Worm (Caenorhabditis elegans) whole organism, L2 larva: ENCODE measurements around the gene cex-2.
A peak's percentile ranks its signal among the peaks of the same experiment; 100 is the strongest.

Source experiments
- C34F6.9 ChIP-seq: fragments of 150-350 bp; optimal IDR thresholded peaks from 2 replicates; lab custom pipeline; 2014; ENCODE audit warnings: missing biosample characterization, missing genetic modification characterization
- F13H6.1 ChIP-seq: sonication (generic microtip); optimal IDR thresholded peaks from 2 replicates; lab custom pipeline; 2016; ENCODE audit warnings: missing genetic modification characterization, missing compliant biosample characterization
- R02D3.7 ChIP-seq: fragments of 150-350 bp; optimal IDR thresholded peaks from 2 replicates; lab custom pipeline; 2014; ENCODE audit warnings: missing biosample characterization, missing genetic modification characterization
- Y55F3AM.14 ChIP-seq: fragments of 200-800 bp; sonication (Bioruptor generic); optimal IDR thresholded peaks from 2 replicates; lab custom pipeline; 2018; ENCODE audit warnings: mild to moderate bottlenecking, missing genetic modification characterization, missing compliant biosample characterization
- ZK546.5 ChIP-seq: sonication (generic microtip); optimal IDR thresholded peaks from 2 replicates; lab custom pipeline; 2017; ENCODE audit warnings: missing biosample characterization, missing genetic modification characterization
- alr-1 ChIP-seq: fragments of 150-350 bp; optimal IDR thresholded peaks from 2 replicates; lab custom pipeline; 2014; ENCODE audit warnings: missing biosample characterization, missing genetic modification characterization
- aly-2 ChIP-seq: fragments of 150-350 bp; optimal IDR thresholded peaks from 2 replicates; lab custom pipeline; 2014; ENCODE audit warnings: missing biosample characterization, missing genetic modification characterization
- ama-1 ChIP-seq: fragments of 150-350 bp; optimal IDR thresholded peaks from 2 replicates; lab custom pipeline; 2018; ENCODE audit warnings: inconsistent platforms
- ceh-82 ChIP-seq: fragments of 150-350 bp; optimal IDR thresholded peaks from 2 replicates; lab custom pipeline; 2014; ENCODE audit warnings: missing biosample characterization, missing genetic modification characterization
- crh-2 ChIP-seq: sonication (generic microtip); optimal IDR thresholded peaks from 2 replicates; lab custom pipeline; 2017; ENCODE audit warnings: missing biosample characterization, missing genetic modification characterization
- elt-1 ChIP-seq: fragments of 150-350 bp; optimal IDR thresholded peaks from 2 replicates; lab custom pipeline; 2014; ENCODE audit warnings: missing biosample characterization, missing genetic modification characterization
- elt-3 ChIP-seq: sonication (generic microtip); optimal IDR thresholded peaks from 2 replicates; lab custom pipeline; 2017; ENCODE audit warnings: missing biosample characterization, missing genetic modification characterization
- gmeb-1 ChIP-seq: fragments of 150-350 bp; optimal IDR thresholded peaks from 2 replicates; lab custom pipeline; 2014; ENCODE audit warnings: missing biosample characterization, missing genetic modification characterization
- lin-11 ChIP-seq: fragments of 150-350 bp; sonication (generic microtip); optimal IDR thresholded peaks from 2 replicates; lab custom pipeline; 2014; ENCODE audit warnings: missing biosample characterization, missing genetic modification characterization, inconsistent platforms, mixed read lengths
- lin-39 ChIP-seq: fragments of 150-350 bp; optimal IDR thresholded peaks from 2 replicates; lab custom pipeline; 2014; ENCODE audit warnings: missing biosample characterization, missing genetic modification reagents, missing genetic modification characterization
- lsy-2 ChIP-seq, 2 experiments: fragments of 150-350 bp in 1 of 2; sonication (generic microtip) in 1 of 2; optimal IDR thresholded peaks; 2 replicates each; lab custom pipeline; 2014 to 2017; ENCODE audit warnings: missing biosample characterization in 2 of 2, missing genetic modification characterization in 2 of 2
- mab-5 ChIP-seq: fragments of 150-350 bp; optimal IDR thresholded peaks from 2 replicates; lab custom pipeline; 2014; ENCODE audit warnings: missing biosample characterization, missing genetic modification characterization
- mbf-1 ChIP-seq: sonication (generic microtip); optimal IDR thresholded peaks from 2 replicates; lab custom pipeline; 2017; ENCODE audit warnings: missing biosample characterization, missing genetic modification characterization
- mdl-1 ChIP-seq, 2 experiments: fragments of 150-350 bp in 1 of 2; sonication (generic microtip) in 1 of 2; optimal IDR thresholded peaks; 2 replicates each; lab custom pipeline; 2017; ENCODE audit warnings: missing biosample characterization in 2 of 2, missing genetic modification characterization in 2 of 2
- nhr-129 ChIP-seq: fragments of 150-350 bp; optimal IDR thresholded peaks from 2 replicates; lab custom pipeline; 2014; ENCODE audit warnings: missing biosample characterization, missing genetic modification characterization
- nhr-23 ChIP-seq: fragments of 150-350 bp; optimal IDR thresholded peaks from 2 replicates; lab custom pipeline; 2014; ENCODE audit warnings: missing biosample characterization, missing genetic modification reagents, missing genetic modification characterization
- nhr-237 ChIP-seq: fragments of 150-350 bp; optimal IDR thresholded peaks from 2 replicates; lab custom pipeline; 2014; ENCODE audit warnings: missing biosample characterization, missing genetic modification characterization
- nhr-25 ChIP-seq: fragments of 150-350 bp; sonication (generic microtip); optimal IDR thresholded peaks from 3 replicates; lab custom pipeline; 2014; ENCODE audit warnings: missing biosample characterization, missing genetic modification characterization
- nhr-6 ChIP-seq: fragments of 150-350 bp; optimal IDR thresholded peaks from 2 replicates; lab custom pipeline; 2014; ENCODE audit warnings: missing biosample characterization, missing genetic modification characterization
- nhr-77 ChIP-seq: fragments of 150-350 bp; optimal IDR thresholded peaks from 2 replicates; lab custom pipeline; 2014; ENCODE audit warnings: missing biosample characterization, missing genetic modification characterization
- peb-1 ChIP-seq: fragments of 150-350 bp; optimal IDR thresholded peaks from 2 replicates; lab custom pipeline; 2014; ENCODE audit warnings: missing biosample characterization, missing genetic modification characterization
- sem-4 ChIP-seq: fragments of 150-350 bp; optimal IDR thresholded peaks from 2 replicates; lab custom pipeline; 2014; ENCODE audit warnings: missing biosample characterization, missing genetic modification reagents, missing genetic modification characterization
- skn-1 ChIP-seq: sonication (generic microtip); optimal IDR thresholded peaks from 2 replicates; lab custom pipeline; 2017; ENCODE audit warnings: missing biosample characterization, missing genetic modification characterization
- sma-9 ChIP-seq, 2 experiments: fragments of 150-350 bp in 1 of 2; sonication (generic microtip) in 1 of 2; optimal IDR thresholded peaks; 2 replicates each; lab custom pipeline; 2014 to 2016; ENCODE audit warnings: missing genetic modification characterization in 2 of 2, mild to moderate bottlenecking in 1 of 2, missing biosample characterization in 1 of 2, missing compliant biosample characterization in 1 of 2, missing genetic modification reagents in 1 of 2, moderate library complexity in 1 of 2
- unc-55 ChIP-seq: fragments of 150-350 bp; sonication (generic microtip); optimal IDR thresholded peaks from 3 replicates; lab custom pipeline; 2014; ENCODE audit warnings: missing biosample characterization, missing genetic modification reagents, missing genetic modification characterization
- unc-62 ChIP-seq: fragments of 150-350 bp; optimal IDR thresholded peaks from 2 replicates; lab custom pipeline; 2014; ENCODE audit warnings: missing biosample characterization, missing genetic modification reagents, missing genetic modification characterization
- zag-1 ChIP-seq: fragments of 150-350 bp; optimal IDR thresholded peaks from 2 replicates; lab custom pipeline; 2014; ENCODE audit warnings: missing biosample characterization, missing genetic modification characterization
- ztf-1 ChIP-seq: fragments of 200-800 bp; sonication (Bioruptor generic); conservative IDR thresholded peaks from 2 replicates; pipeline ENCODE4 v1.3.6; 2022; ENCODE audit warnings: missing genetic modification characterization, missing compliant biosample characterization
- ztf-4 ChIP-seq: fragments of 150-350 bp; optimal IDR thresholded peaks from 2 replicates; lab custom pipeline; 2014; ENCODE audit warnings: missing biosample characterization, missing genetic modification characterization

Gene cex-2

DNA sequence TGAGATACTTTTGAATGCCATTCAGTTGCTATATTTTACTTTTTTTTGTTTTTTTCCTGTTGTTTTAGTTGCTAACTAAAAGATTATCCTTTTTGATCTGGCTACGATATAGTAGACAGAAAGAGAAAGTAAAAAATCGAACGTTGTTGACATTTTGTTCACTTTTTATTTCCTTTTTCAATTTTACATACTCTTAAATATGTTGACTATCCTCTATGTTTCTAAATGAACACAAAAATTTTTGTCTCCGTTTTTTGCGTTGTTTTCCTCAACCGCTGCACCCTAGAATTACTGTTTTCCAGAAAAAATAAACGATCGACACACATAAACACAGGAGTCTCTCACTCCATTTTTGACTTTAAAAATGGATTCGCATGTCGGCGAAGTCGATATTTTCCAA is 6.8 kb upstream of the cex-2 start, which contains the start of gene klp-3:
klp-3 (plus strand) TSS at position 301 of the 400 bp plus-strand sequence.
- TF ChIP-seq nhr-6 (tag; lab: Kevin White, UChicago) (no peak), unc-62 (GFP tag; lab: Kevin White, UChicago) (no peak), peb-1 (tag; lab: Kevin White, UChicago) (no peak), R02D3.7 (tag; lab: Kevin White, UChicago) (no peak), Y55F3AM.14 (GFP tag; lab: Kevin White, UChicago) (no peak), zag-1 (tag; lab: Kevin White, UChicago) (no peak), ztf-4 (tag; lab: Kevin White, UChicago) (no peak), sma-9 (GFP tag; optimal IDR thresholded peaks at IDR 0.05; lab: Kevin White, UChicago) (no peak), sma-9 (tag; optimal IDR thresholded peaks at IDR 0.05; lab: Kevin White, UChicago) (no peak), crh-2 (tag; lab: Kevin White, UChicago) (no peak), aly-2 (no peak)

DNA sequence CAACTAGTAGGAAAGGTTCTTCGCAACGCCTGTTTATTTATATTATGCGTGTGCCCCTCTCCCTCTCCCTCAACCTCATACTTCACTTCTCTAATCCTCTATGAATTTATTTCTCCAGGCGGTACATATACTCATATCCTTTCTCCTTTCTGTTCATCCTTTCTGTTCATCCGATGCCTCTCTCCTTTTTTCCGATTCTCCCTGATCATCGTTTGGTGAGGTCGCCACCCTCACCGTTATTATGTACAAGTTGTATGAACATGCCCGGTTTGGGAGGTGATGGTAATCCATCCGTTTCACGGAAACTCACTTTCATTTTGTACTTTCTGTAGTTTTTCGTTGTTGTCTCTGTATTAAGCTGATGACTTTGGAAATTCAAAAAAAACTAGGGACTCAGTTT is 4.5 kb upstream of the cex-2 start:
- peak; percentile 6 for TF ChIP-seq C34F6.9
- no peak for TF ChIP-seq ZK546.5 (tag; lab: Kevin White, UChicago)
- TF ChIP-seq nhr-129 (tag; lab: Kevin White, UChicago): peak; percentile 27

DNA sequence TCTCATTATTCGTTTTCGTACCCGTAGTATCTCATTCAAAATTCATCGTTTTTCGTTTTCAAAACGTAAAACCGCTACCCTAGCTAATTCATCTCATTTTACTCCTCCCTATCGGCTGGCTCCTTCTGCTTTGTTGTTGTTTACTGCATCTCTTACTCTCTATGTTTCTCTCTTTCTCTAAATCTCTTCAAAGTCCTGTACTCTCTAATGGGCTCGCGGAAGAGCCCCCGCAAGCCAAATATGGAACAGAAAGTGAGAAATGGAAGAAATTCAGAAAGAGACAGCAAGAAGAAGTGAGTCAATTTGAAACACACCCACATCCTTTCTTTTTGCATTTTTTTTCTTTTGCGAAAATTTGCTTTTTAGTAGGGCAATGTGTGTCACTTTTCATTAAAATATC is 3.4 kb upstream of the cex-2 start:
- TF ChIP-seq nhr-6 (tag; lab: Kevin White, UChicago) (peak; percentile 24), sma-9 (GFP tag; optimal IDR thresholded peaks at IDR 0.05; lab: Kevin White, UChicago) (peak; percentile 25), sma-9 (tag; optimal IDR thresholded peaks at IDR 0.05; lab: Kevin White, UChicago) (no peak), unc-55 (peak; percentile 62), lsy-2 (tag; optimal IDR thresholded peaks at IDR 0.05; lab: Kevin White, UChicago) (peak in 1 of 2 experiments; percentile 51), crh-2 (tag; lab: Kevin White, UChicago) (peak; percentile 19), mab-5 (tag; lab: Kevin White, UChicago) (peak; percentile 22), lin-11 (tag; lab: Kevin White, UChicago) (no peak), mdl-1 (tag; optimal IDR thresholded peaks at IDR 0.05; lab: Kevin White, UChicago) (peak in 1 of 2 experiments; percentile 8), alr-1 (tag; lab: Kevin White, UChicago) (no peak), nhr-25 (no peak), ceh-82 (no peak), C34F6.9 (peak; percentile 60), mbf-1 (no peak)

DNA sequence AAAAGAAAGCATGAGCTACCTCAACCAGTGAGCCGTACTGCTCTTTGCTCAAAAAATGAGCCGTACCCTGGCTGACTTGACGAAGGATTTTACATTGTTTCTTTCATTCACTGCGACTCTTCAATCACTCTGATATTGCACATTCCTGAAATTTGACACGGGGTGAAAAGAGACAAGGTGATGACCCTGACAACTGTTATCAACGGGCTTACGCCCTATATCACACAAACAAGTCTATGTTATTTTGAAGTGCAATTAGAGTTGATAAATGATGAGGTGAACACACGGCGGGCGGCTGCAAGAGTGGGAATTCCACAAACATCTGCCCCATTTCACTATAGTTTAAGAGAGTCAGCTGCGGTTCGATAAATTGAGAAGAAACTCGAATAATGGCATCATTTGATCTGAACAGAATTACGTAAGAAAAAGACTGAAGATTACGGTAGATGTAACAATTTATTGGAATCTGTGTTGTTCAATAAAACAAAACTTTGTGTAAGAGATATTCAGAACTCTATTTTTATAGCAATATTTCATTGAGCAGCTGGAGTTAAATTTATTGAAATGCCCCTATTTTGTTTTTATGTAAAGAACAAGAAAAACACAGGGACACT is 1.5 kb upstream of the cex-2 start:
- TF ChIP-seq nhr-237 (tag; lab: Kevin White, UChicago) (no peak), R02D3.7 (tag; lab: Kevin White, UChicago) (no peak), Y55F3AM.14 (GFP tag; lab: Kevin White, UChicago) (no peak), mab-5 (tag; lab: Kevin White, UChicago) (peak; percentile 44), ztf-4 (tag; lab: Kevin White, UChicago) (peak; percentile 30), nhr-77 (tag; lab: Kevin White, UChicago) (no peak), elt-3 (tag; lab: Kevin White, UChicago) (no peak), nhr-25 (no peak), lsy-2 (tag; optimal IDR thresholded peaks at IDR 0.05; lab: Kevin White, UChicago) (peak in 1 of 2 experiments; percentile 44), sma-9 (GFP tag; optimal IDR thresholded peaks at IDR 0.05; lab: Kevin White, UChicago) (peak; percentile 81), sma-9 (tag; optimal IDR thresholded peaks at IDR 0.05; lab: Kevin White, UChicago) (no peak), skn-1 (tag; lab: Kevin White, UChicago) (no peak), lin-39 (tag; lab: Kevin White, UChicago) (peak; percentile 39), ama-1 (lab: Kevin White, UChicago) (no peak), nhr-6 (tag; lab: Kevin White, UChicago) (peak; percentile 36), zag-1 (tag; lab: Kevin White, UChicago) (no peak), mbf-1 (no peak), unc-62 (GFP tag; lab: Kevin White, UChicago) (no peak), ztf-1 (GFP tag; lab: Robert Waterston, UW) (no peak), sem-4 (peak; percentile 58), gmeb-1 (tag; lab: Kevin White, UChicago) (no peak), elt-1 (no peak), nhr-129 (tag; lab: Kevin White, UChicago) (peak; percentile 65), F13H6.1 (tag; lab: Kevin White, UChicago) (peak; percentile 92), ZK546.5 (tag; lab: Kevin White, UChicago) (no peak), nhr-23 (tag; lab: Kevin White, UChicago) (no peak)
